4 worm cellular contexts compared by ENCODE assay signal in genomic region chrV:14645817-14646789, ce11.
A peak's percentile ranks its signal among the peaks of the same experiment; 100 is the strongest.
TF ChIP-seq lines count a peak whose summit lies in the region.

Gene rfc-1 (minus strand): TSS chrV:14645979.
Gene pmp-3 (plus strand): TSS chrV:14646739.

TF ChIP-seq in whole organism, L2 larva, 48 proteins besides CTCF, POLR2A, EP300 and RAD21 (continues in another document):
- no peak for TF ChIP-seq peb-1 (tag; optimal IDR thresholded peaks at IDR 0.05; lab: Kevin White, UChicago)
- TF ChIP-seq nhr-12 (tag; optimal IDR thresholded peaks at IDR 0.05; lab: Kevin White, UChicago): no peak
- TF ChIP-seq nhr-23 (tag; optimal IDR thresholded peaks at IDR 0.05; lab: Kevin White, UChicago): no peak
- no peak for TF ChIP-seq Y55F3AM.14 (GFP tag; optimal IDR thresholded peaks at IDR 0.05; lab: Kevin White, UChicago)
- peak; percentile 52 for TF ChIP-seq blmp-1 (tag; optimal IDR thresholded peaks at IDR 0.05; lab: Kevin White, UChicago; ENCODE audit: insufficient read depth)
- TF ChIP-seq gmeb-1 (tag; optimal IDR thresholded peaks at IDR 0.05; lab: Kevin White, UChicago): peak; percentile 84
- TF ChIP-seq fos-1 (tag; optimal IDR thresholded peaks at IDR 0.05; lab: Kevin White, UChicago): peak; percentile 21
- peak; percentile 13 for TF ChIP-seq nhr-25 (tag; optimal IDR thresholded peaks at IDR 0.05; lab: Kevin White, UChicago)
- no peak for TF ChIP-seq nhr-77 (tag; optimal IDR thresholded peaks at IDR 0.05; lab: Kevin White, UChicago)
- TF ChIP-seq mdl-1 (tag; optimal IDR thresholded peaks at IDR 0.05; lab: Kevin White, UChicago): no peak
- peak; percentile 10 for TF ChIP-seq F13H6.1 (tag; optimal IDR thresholded peaks at IDR 0.05; lab: Kevin White, UChicago)
- no peak for TF ChIP-seq lin-39 (tag; optimal IDR thresholded peaks at IDR 0.05; lab: Kevin White, UChicago)
- no peak for TF ChIP-seq zag-1 (tag; optimal IDR thresholded peaks at IDR 0.05; lab: Kevin White, UChicago)
- TF ChIP-seq nhr-11 (tag; optimal IDR thresholded peaks at IDR 0.05; lab: Kevin White, UChicago): no peak
- TF ChIP-seq ceh-16 (tag; optimal IDR thresholded peaks at IDR 0.05; lab: Kevin White, UChicago): no peak
- no peak for TF ChIP-seq snpc-4 (tag; optimal IDR thresholded peaks at IDR 0.05; lab: Kevin White, UChicago)
- TF ChIP-seq ztf-4 (tag; optimal IDR thresholded peaks at IDR 0.05; lab: Kevin White, UChicago): no peak
- no peak for TF ChIP-seq elt-1 (tag; optimal IDR thresholded peaks at IDR 0.05; lab: Kevin White, UChicago)
- no peak for TF ChIP-seq R02D3.7 (tag; optimal IDR thresholded peaks at IDR 0.05; lab: Kevin White, UChicago)
- no peak for TF ChIP-seq unc-39 (tag; optimal IDR thresholded peaks at IDR 0.05; lab: Kevin White, UChicago)
- TF ChIP-seq mab-5 (tag; optimal IDR thresholded peaks at IDR 0.05; lab: Kevin White, UChicago): no peak
- no peak for TF ChIP-seq lsy-2 (tag; optimal IDR thresholded peaks at IDR 0.05; lab: Kevin White, UChicago)
- no peak for TF ChIP-seq ZK546.5 (tag; optimal IDR thresholded peaks at IDR 0.05; lab: Kevin White, UChicago)
- TF ChIP-seq nhr-21 (tag; optimal IDR thresholded peaks at IDR 0.05; lab: Kevin White, UChicago): no peak

TF ChIP-seq in whole organism, L4 larva, 104 proteins besides CTCF, POLR2A, EP300 and RAD21 (continues in another document):
- TF ChIP-seq nhr-28 (tag; optimal IDR thresholded peaks at IDR 0.05; lab: Kevin White, UChicago): no peak
- TF ChIP-seq ZK337.2 (GFP tag; IDR thresholded peaks at IDR 0.05; lab: Robert Waterston, UW): no peak
- no peak for TF ChIP-seq daf-19 (GFP tag; conservative IDR thresholded peaks at IDR 0.05; lab: Robert Waterston, UW)
- TF ChIP-seq php-3 (GFP tag; IDR thresholded peaks at IDR 0.05; lab: Robert Waterston, UW): no peak
- no peak for TF ChIP-seq dmd-9 (GFP tag; IDR thresholded peaks at IDR 0.05; lab: Robert Waterston, UW)
- no peak for TF ChIP-seq tag-97 (GFP tag; IDR thresholded peaks at IDR 0.05; lab: Robert Waterston, UW)
- TF ChIP-seq pqm-1 (tag; optimal IDR thresholded peaks at IDR 0.05; lab: Kevin White, UChicago): no peak
- TF ChIP-seq mep-1 (tag; optimal IDR thresholded peaks at IDR 0.05; lab: Kevin White, UChicago): peak; percentile 10
- no peak for TF ChIP-seq F10B5.3 (tag; optimal IDR thresholded peaks at IDR 0.05; lab: Kevin White, UChicago)
- no peak for TF ChIP-seq ceh-32 (tag; optimal IDR thresholded peaks at IDR 0.05; lab: Kevin White, UChicago; ENCODE audit: poor library complexity)
- TF ChIP-seq mdt-29 (GFP tag; IDR thresholded peaks at IDR 0.05; lab: Robert Waterston, UW): no peak
- peak; percentile 61 for TF ChIP-seq mes-2 (tag; optimal IDR thresholded peaks at IDR 0.05; lab: Kevin White, UChicago; ENCODE audit: poor library complexity, severe bottlenecking)
- TF ChIP-seq jun-1 (tag; optimal IDR thresholded peaks at IDR 0.05; lab: Kevin White, UChicago): no peak
- no peak for TF ChIP-seq daf-8 (GFP tag; IDR thresholded peaks at IDR 0.05; lab: Robert Waterston, UW)
- TF ChIP-seq hlh-11 (tag; optimal IDR thresholded peaks at IDR 0.05; lab: Kevin White, UChicago): peak; percentile 41
- no peak for TF ChIP-seq spr-1 (tag; optimal IDR thresholded peaks at IDR 0.05; lab: Kevin White, UChicago)
- no peak for TF ChIP-seq Y75B8A.6 (GFP tag; IDR thresholded peaks at IDR 0.05; lab: Robert Waterston, UW)
- no peak for TF ChIP-seq madf-9 (GFP tag; conservative IDR thresholded peaks at IDR 0.05; lab: Robert Waterston, UW)
- TF ChIP-seq hlh-30 (tag; optimal IDR thresholded peaks at IDR 0.05; lab: Kevin White, UChicago; ENCODE audit: insufficient read depth): peak; percentile 11
- no peak for TF ChIP-seq ztf-11 (tag; optimal IDR thresholded peaks at IDR 0.05; lab: Kevin White, UChicago)
- TF ChIP-seq fkh-10 (GFP tag; optimal IDR thresholded peaks at IDR 0.05; lab: Kevin White, UChicago): no peak
- no peak for TF ChIP-seq fos-1 (tag; optimal IDR thresholded peaks at IDR 0.05; lab: Kevin White, UChicago)
- no peak for TF ChIP-seq lin-15B (tag; optimal IDR thresholded peaks at IDR 0.05; lab: Kevin White, UChicago)
- no peak for TF ChIP-seq aly-2 (tag; optimal IDR thresholded peaks at IDR 0.05; lab: Kevin White, UChicago)
- TF ChIP-seq ceh-62 (tag; optimal IDR thresholded peaks at IDR 0.05; lab: Kevin White, UChicago): no peak

TF ChIP-seq in whole organism, late embryonic, 69 proteins besides CTCF, POLR2A, EP300 and RAD21:
- TF ChIP-seq ceh-22 (tag; optimal IDR thresholded peaks at IDR 0.05; lab: Kevin White, UChicago): no peak
- TF ChIP-seq ref-2 (tag; optimal IDR thresholded peaks at IDR 0.05; lab: Kevin White, UChicago): no peak
- TF ChIP-seq ceh-45 (GFP tag; IDR thresholded peaks at IDR 0.05; lab: Robert Waterston, UW): no peak
- TF ChIP-seq pag-3 (tag; optimal IDR thresholded peaks at IDR 0.05; lab: Kevin White, UChicago; ENCODE audit: borderline replicate concordance): no peak
- TF ChIP-seq ceh-31 (tag; optimal IDR thresholded peaks at IDR 0.05; lab: Kevin White, UChicago): peak; percentile 15
- peak; percentile 18 for TF ChIP-seq nfya-1 (tag; optimal IDR thresholded peaks at IDR 0.05; lab: Kevin White, UChicago)

TF ChIP-seq in whole organism, mixed stage, embryonic, 35 proteins besides CTCF, POLR2A, EP300 and RAD21:
- TF ChIP-seq M03D4.4 (tag; optimal IDR thresholded peaks at IDR 0.05; lab: Kevin White, UChicago) (no peak), blmp-1 (tag; optimal IDR thresholded peaks at IDR 0.05; lab: Kevin White, UChicago) (peak; percentile 52), unc-62 (GFP tag; optimal IDR thresholded peaks at IDR 0.05; lab: Kevin White, UChicago) (peak; percentile 41), hlh-1 (tag; optimal IDR thresholded peaks at IDR 0.05; lab: Kevin White, UChicago) (peak; percentile 0), elt-1 (tag; optimal IDR thresholded peaks at IDR 0.05; lab: Kevin White, UChicago; ENCODE audit: borderline replicate concordance, insufficient read depth) (no peak)
